Worm (Caenorhabditis elegans) whole organism, L4/young adult: ENCODE results near the gene C50E3.12.

ENCODE experiments used
- W03F9.2 ChIP-seq: fragments of 150-350 bp; optimal IDR thresholded peaks from 2 replicates; lab custom pipeline; 2014; ENCODE audit warnings: missing biosample characterization, missing genetic modification characterization
- dao-5 ChIP-seq: sonication (generic microtip); optimal IDR thresholded peaks from 2 replicates; lab custom pipeline; 2016; ENCODE audit warnings: missing genotype, missing genetic modification characterization, moderate library complexity, missing compliant biosample characterization
- him-1 ChIP-seq: sonication (generic microtip); optimal IDR thresholded peaks from 2 replicates; lab custom pipeline; 2016; ENCODE audit warnings: missing genotype, missing genetic modification reagents, missing genetic modification characterization, missing compliant biosample characterization

The C50E3.12 gene

ce11 chrV:7631732-7632131, 9.9 kb upstream of the C50E3.12 start, which contains the start of gene srd-25:
Gene srd-25, plus strand, starts transcription at chrV:7632032.
- TF ChIP-seq him-1 (tag; lab: Kevin White, UChicago) (no peak), dao-5 (tag; lab: Kevin White, UChicago) (no peak), W03F9.2 (tag; lab: Kevin White, UChicago) (no peak)

ce11 chrV:7629504-7629903, 7.6 kb upstream of the C50E3.12 start, which contains the start of gene srd-30:
Gene srd-30, plus strand, starts transcription at chrV:7629804.
- TF ChIP-seq him-1 (tag; lab: Kevin White, UChicago) (no peak), dao-5 (tag; lab: Kevin White, UChicago) (no peak), W03F9.2 (tag; lab: Kevin White, UChicago) (no peak)

- TF ChIP-seq W03F9.2 (tag; lab: Kevin White, UChicago): no peak
- no peak for TF ChIP-seq dao-5 (tag; lab: Kevin White, UChicago)
- TF ChIP-seq him-1 (tag; lab: Kevin White, UChicago): no peak
These were observed 4.7 kb upstream of the C50E3.12 start, which contains the start of gene F07C4.6 for ce11 chrV:7626550-7626949. Gene F07C4.6, plus strand, starts transcription at chrV:7626850.

- TF ChIP-seq dao-5 (tag; lab: Kevin White, UChicago) (no peak), him-1 (tag; lab: Kevin White, UChicago) (no peak)
These were observed 2.8 kb upstream of the C50E3.12 start, which contains the start of gene grsp-4 for ce11 chrV:7624652-7625051. Gene grsp-4, plus strand, starts transcription at chrV:7624952.

ce11 chrV:7624152-7624551, 2.3 kb upstream of the C50E3.12 start, which contains the start of gene C50E3.13:
Gene C50E3.13, minus strand, starts transcription at chrV:7624252.
- TF ChIP-seq W03F9.2 (tag; lab: Kevin White, UChicago) (no peak), him-1 (tag; lab: Kevin White, UChicago) (no peak)

ce11 chrV:7618114-7618513, 3.7 kb downstream of the C50E3.12 start, which contains the start of gene C50E3.15:
Gene C50E3.15, plus strand, starts transcription at chrV:7618414.
- TF ChIP-seq dao-5 (tag; lab: Kevin White, UChicago) (no peak), W03F9.2 (tag; lab: Kevin White, UChicago) (no peak), him-1 (tag; lab: Kevin White, UChicago) (no peak)

ce11 chrV:7612044-7612443, 9.8 kb downstream of the C50E3.12 start, which contains the start of gene clec-215:
Gene clec-215, plus strand, starts transcription at chrV:7612344.
- TF ChIP-seq dao-5 (tag; lab: Kevin White, UChicago): no peak

- TF ChIP-seq him-1 (tag; lab: Kevin White, UChicago): no peak
- TF ChIP-seq W03F9.2 (tag; lab: Kevin White, UChicago): no peak
- no peak for TF ChIP-seq dao-5 (tag; lab: Kevin White, UChicago)
These were observed 12.0 kb downstream of the C50E3.12 start, which contains the start of the genes folt-3 and clec-214 for ce11 chrV:7609698-7610420. Gene folt-3, minus strand, starts transcription at chrV:7609748. Gene clec-214, plus strand, starts transcription at chrV:7610370.

ce11 chrV:7604858-7605257, 17.0 kb downstream of the C50E3.12 start, which contains the start of gene clec-213:
Gene clec-213, plus strand, starts transcription at chrV:7605158.
- TF ChIP-seq W03F9.2 (tag; lab: Kevin White, UChicago): no peak
- TF ChIP-seq him-1 (tag; lab: Kevin White, UChicago): no peak
- no peak for TF ChIP-seq dao-5 (tag; lab: Kevin White, UChicago)

- TF ChIP-seq him-1 (tag; lab: Kevin White, UChicago): no peak
- TF ChIP-seq W03F9.2 (tag; lab: Kevin White, UChicago): no peak
- no peak for TF ChIP-seq dao-5 (tag; lab: Kevin White, UChicago)
These were observed 18.5 kb downstream of the C50E3.12 start, which contains the start of gene C50E3.11 for ce11 chrV:7603404-7603803. Gene C50E3.11, minus strand, starts transcription at chrV:7603486.

- no peak for TF ChIP-seq W03F9.2 (tag; lab: Kevin White, UChicago)
- no peak for TF ChIP-seq him-1 (tag; lab: Kevin White, UChicago)
- no peak for TF ChIP-seq dao-5 (tag; lab: Kevin White, UChicago)
These were observed 20.4 kb downstream of the C50E3.12 start, which contains the start of gene scl-26 for ce11 chrV:7601443-7601842. Gene scl-26, minus strand, starts transcription at chrV:7601543.

ce11 chrV:7600149-7600548, 21.7 kb downstream of the C50E3.12 start, which contains the start of gene C50E3.9:
Gene C50E3.9, minus strand, starts transcription at chrV:7600249.
- TF ChIP-seq him-1 (tag; lab: Kevin White, UChicago) (no peak), W03F9.2 (tag; lab: Kevin White, UChicago) (no peak), dao-5 (tag; lab: Kevin White, UChicago) (no peak)

- TF ChIP-seq dao-5 (tag; lab: Kevin White, UChicago): no peak
- no peak for TF ChIP-seq W03F9.2 (tag; lab: Kevin White, UChicago)
- TF ChIP-seq him-1 (tag; lab: Kevin White, UChicago): no peak
These were observed 23.6 kb downstream of the C50E3.12 start, which contains the start of gene C50E3.7 for ce11 chrV:7598269-7598668. Gene C50E3.7, minus strand, starts transcription at chrV:7598369.
